Worm (Caenorhabditis elegans) whole organism, L3 larva: Measurements from ENCODE around the gene acs-14.

Experiments used
- ceh-16 ChIP-seq: sonication (generic microtip); optimal IDR thresholded peaks from 2 replicates; lab custom pipeline; 2017; ENCODE audit warnings: missing biosample characterization, missing genetic modification characterization
- ceh-9 ChIP-seq: sonication (generic microtip); optimal IDR thresholded peaks from 2 replicates; lab custom pipeline; 2018; ENCODE audit warnings: missing biosample characterization, missing genetic modification characterization
- fos-1 ChIP-seq: fragments of 150-350 bp; optimal IDR thresholded peaks from 2 replicates; lab custom pipeline; 2014; ENCODE audit warnings: missing biosample characterization, missing genetic modification characterization
- lin-15B ChIP-seq: fragments of 150-350 bp; optimal IDR thresholded peaks from 2 replicates; lab custom pipeline; 2014; ENCODE audit warnings: missing biosample characterization, missing genetic modification characterization
- lin-39 ChIP-seq: fragments of 150-350 bp; optimal IDR thresholded peaks from 2 replicates; lab custom pipeline; 2018; ENCODE audit warnings: missing biosample characterization, missing genetic modification reagents, missing genetic modification characterization
- nhr-76 ChIP-seq: fragments of 150-350 bp; sonication (generic microtip); optimal IDR thresholded peaks from 5 replicates; lab custom pipeline; 2014; ENCODE audit warnings: missing biosample characterization, missing genetic modification characterization
- nhr-77 ChIP-seq: fragments of 150-350 bp; optimal IDR thresholded peaks from 2 replicates; lab custom pipeline; 2014; ENCODE audit warnings: missing biosample characterization, missing genetic modification characterization
- pha-4 ChIP-seq: fragments of 150-350 bp; optimal IDR thresholded peaks from 2 replicates; lab custom pipeline; 2014; ENCODE audit warnings: missing biosample characterization, missing genetic modification reagents, missing genetic modification characterization
- unc-62 ChIP-seq: fragments of 150-350 bp; sonication (generic microtip); optimal IDR thresholded peaks from 4 replicates; lab custom pipeline; 2014; ENCODE audit warnings: missing biosample characterization, missing genetic modification reagents, missing genetic modification characterization
- zag-1 ChIP-seq: fragments of 150-350 bp; optimal IDR thresholded peaks from 2 replicates; lab custom pipeline; 2014; ENCODE audit warnings: missing biosample characterization, missing genetic modification characterization

DNA sequence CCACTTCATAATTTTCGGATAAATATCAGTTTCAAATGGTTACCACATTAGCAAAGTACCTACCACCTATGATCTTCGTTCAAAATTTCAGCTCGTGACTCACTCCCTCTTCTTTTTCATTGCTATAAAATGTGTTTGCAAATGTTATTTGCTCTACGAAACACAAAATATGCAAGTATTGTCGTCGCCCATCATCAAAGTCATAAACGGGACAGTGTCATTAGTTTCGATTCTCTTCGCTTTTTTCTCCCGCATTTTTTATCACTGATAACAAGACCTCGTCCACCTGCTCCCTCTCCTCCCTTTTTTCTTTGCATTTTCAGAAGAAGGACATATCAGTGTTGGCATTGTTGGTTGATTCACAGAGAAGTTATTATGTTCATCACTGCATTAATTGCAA is 18.5 kb downstream of the acs-14 start, which contains the start of gene C50F4.1:
- TF ChIP-seq unc-62: no peak
- TF ChIP-seq lin-15B (tag; lab: Kevin White, UChicago): no peak
- no peak for TF ChIP-seq ceh-9
- TF ChIP-seq ceh-16 (tag; lab: Kevin White, UChicago): no peak
- TF ChIP-seq pha-4: no peak
- no peak for TF ChIP-seq nhr-77 (tag; lab: Kevin White, UChicago)
- TF ChIP-seq nhr-76 (tag; lab: Kevin White, UChicago): no peak
- no peak for TF ChIP-seq zag-1 (tag; lab: Kevin White, UChicago)
- TF ChIP-seq fos-1 (tag; lab: Kevin White, UChicago): no peak
- no peak for TF ChIP-seq lin-39
